Worm (Caenorhabditis elegans): ENCODE data around the gene Y38H6C.21.
"Not testable (repeated sequence)": the region's sequence is repeated elsewhere in the genome, so short reads cannot be mapped to it uniquely, and the experiment has no call there.

Gene Y38H6C.21

ce11 chrV:20513661-20514060 is 41.4 kb downstream of the Y38H6C.21 start, which contains the start of gene Y38H6C.8:
TSS of gene Y38H6C.8 (plus strand) at chrV:20513961.
- TF ChIP-seq tbx-8 (GFP tag; optimal IDR thresholded peaks at IDR 0.05); nhr-12 (tag; optimal IDR thresholded peaks at IDR 0.05); nhr-28 (tag; optimal IDR thresholded peaks at IDR 0.05): not testable (repeated sequence)

- TF ChIP-seq mep-1 (tag; optimal IDR thresholded peaks at IDR 0.05) = no peak
- TF ChIP-seq sptf-1 (tag; optimal IDR thresholded peaks at IDR 0.05) = no peak
- TF ChIP-seq lsy-2 (tag; optimal IDR thresholded peaks at IDR 0.05) = no peak
- TF ChIP-seq nhr-2 (tag; optimal IDR thresholded peaks at IDR 0.05) = no peak
- no peak for TF ChIP-seq snpc-4 (tag; optimal IDR thresholded peaks at IDR 0.05)
- no peak for TF ChIP-seq cnd-1 (tag; optimal IDR thresholded peaks at IDR 0.05)
- no peak for TF ChIP-seq ces-1 (GFP tag; optimal IDR thresholded peaks at IDR 0.05)
- TF ChIP-seq hlh-1 (tag; optimal IDR thresholded peaks at IDR 0.05) = no peak
- no peak for TF ChIP-seq nhr-28 (tag; optimal IDR thresholded peaks at IDR 0.05)
- TF ChIP-seq unc-39 (tag; optimal IDR thresholded peaks at IDR 0.05) = no peak
- TF ChIP-seq unc-120 (tag; optimal IDR thresholded peaks at IDR 0.05; ENCODE audit: poor library complexity, severe bottlenecking) = no peak
- no peak for TF ChIP-seq zip-8 (tag; optimal IDR thresholded peaks at IDR 0.05)
- no peak for TF ChIP-seq pha-4 (tag; optimal IDR thresholded peaks at IDR 0.05)
- no peak for TF ChIP-seq M03D4.4 (tag; optimal IDR thresholded peaks at IDR 0.05)
- TF ChIP-seq flh-1 (GFP tag; optimal IDR thresholded peaks at IDR 0.05) = no peak
- TF ChIP-seq ceh-83 (GFP tag; optimal IDR thresholded peaks at IDR 0.05) = no peak
Observed at ce11 chrV:20509427-20509826, 45.6 kb downstream of the Y38H6C.21 start.

ce11 chrV:20506542-20506941 is 48.5 kb downstream of the Y38H6C.21 start:
- no peak for TF ChIP-seq mls-2 (tag; optimal IDR thresholded peaks at IDR 0.05)
- TF ChIP-seq lin-13 (tag; optimal IDR thresholded peaks at IDR 0.05) = no peak
- TF ChIP-seq M03D4.4 (tag; optimal IDR thresholded peaks at IDR 0.05) = no peak
- no peak for TF ChIP-seq ceh-43 (GFP tag; optimal IDR thresholded peaks at IDR 0.05)
- no peak for TF ChIP-seq unc-62 (GFP tag; optimal IDR thresholded peaks at IDR 0.05)
- no peak for TF ChIP-seq elt-1 (tag; optimal IDR thresholded peaks at IDR 0.05; ENCODE audit: borderline replicate concordance, insufficient read depth)
- TF ChIP-seq flh-1 (GFP tag; optimal IDR thresholded peaks at IDR 0.05) = no peak
- no peak for TF ChIP-seq nhr-76 (tag; optimal IDR thresholded peaks at IDR 0.05)
- no peak for TF ChIP-seq bed-3 (GFP tag; optimal IDR thresholded peaks at IDR 0.05)
- TF ChIP-seq ztf-11 (tag; optimal IDR thresholded peaks at IDR 0.05) = no peak
- no peak for TF ChIP-seq lsy-2 (tag; optimal IDR thresholded peaks at IDR 0.05)

- TF ChIP-seq ceh-39 (tag; optimal IDR thresholded peaks at IDR 0.05) (no peak), elt-1 (tag; optimal IDR thresholded peaks at IDR 0.05; ENCODE audit: borderline replicate concordance, insufficient read depth) (no peak), drap-1 (GFP tag; optimal IDR thresholded peaks at IDR 0.05) (no peak), nhr-237 (tag; optimal IDR thresholded peaks at IDR 0.05) (no peak), nhr-12 (tag; optimal IDR thresholded peaks at IDR 0.05) (no peak), nhr-76 (tag; optimal IDR thresholded peaks at IDR 0.05) (no peak)
Observed at ce11 chrV:20504997-20505396, 50.1 kb downstream of the Y38H6C.21 start, which contains the start of gene Y38H6C.4. TSS of gene Y38H6C.4 (minus strand) at chrV:20505097.
